Fruit fly (Drosophila melanogaster) ovary, adult (tissue): ENCODE results near the gene CG43373.

Experiments
- CG17801 ChIP-seq: fragments of 200-800 bp; optimal IDR thresholded peaks from 2 replicates; lab custom pipeline; 2019; ENCODE audit warnings: missing biosample characterization, mild to moderate bottlenecking, missing genetic modification characterization, moderate library complexity; ENCODE audit not compliant: partially characterized antibody

Gene CG43373

DNA sequence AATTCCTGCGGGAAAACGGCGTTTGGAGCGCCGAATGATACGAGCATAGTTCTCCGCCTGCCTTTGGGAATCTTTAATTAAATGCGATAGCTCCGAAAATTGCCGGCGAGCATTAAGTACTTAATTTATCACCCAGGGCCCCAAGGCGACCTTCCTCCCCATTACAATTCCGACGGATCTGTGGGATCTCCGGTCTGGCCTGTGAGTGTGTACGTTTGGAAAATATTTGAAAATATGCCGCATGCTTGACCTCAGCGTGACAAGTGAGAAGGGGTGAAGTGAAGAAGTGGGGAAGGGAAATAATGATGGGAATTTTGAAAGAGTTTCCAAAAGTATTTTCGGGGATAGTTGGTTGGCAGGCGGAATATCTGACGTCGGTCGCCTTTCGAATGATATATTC is 26.3 kb upstream of the CG43373 start:
- no peak for TF ChIP-seq CG17801 (GFP tag; lab: Kevin White, UChicago)

DNA sequence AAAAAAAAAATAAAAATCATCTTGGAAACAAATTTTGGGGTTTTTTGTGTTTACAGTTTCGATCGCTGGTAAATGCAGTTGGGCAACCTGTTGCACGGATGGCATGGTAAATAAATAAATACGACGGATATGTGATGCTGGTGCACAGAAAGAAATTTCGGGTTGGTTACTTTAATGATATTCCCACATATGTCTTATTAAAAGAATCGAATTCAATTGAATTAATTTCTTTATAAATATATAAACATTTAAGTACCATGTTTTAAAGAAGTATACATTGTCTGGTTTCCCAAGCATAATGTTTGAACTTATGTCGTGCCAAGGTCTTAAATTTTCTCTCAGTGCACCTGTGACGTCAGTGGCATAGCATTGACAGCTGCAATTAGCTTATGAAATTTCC is 24.3 kb upstream of the CG43373 start:
- TF ChIP-seq CG17801 (GFP tag; lab: Kevin White, UChicago) = no peak

DNA sequence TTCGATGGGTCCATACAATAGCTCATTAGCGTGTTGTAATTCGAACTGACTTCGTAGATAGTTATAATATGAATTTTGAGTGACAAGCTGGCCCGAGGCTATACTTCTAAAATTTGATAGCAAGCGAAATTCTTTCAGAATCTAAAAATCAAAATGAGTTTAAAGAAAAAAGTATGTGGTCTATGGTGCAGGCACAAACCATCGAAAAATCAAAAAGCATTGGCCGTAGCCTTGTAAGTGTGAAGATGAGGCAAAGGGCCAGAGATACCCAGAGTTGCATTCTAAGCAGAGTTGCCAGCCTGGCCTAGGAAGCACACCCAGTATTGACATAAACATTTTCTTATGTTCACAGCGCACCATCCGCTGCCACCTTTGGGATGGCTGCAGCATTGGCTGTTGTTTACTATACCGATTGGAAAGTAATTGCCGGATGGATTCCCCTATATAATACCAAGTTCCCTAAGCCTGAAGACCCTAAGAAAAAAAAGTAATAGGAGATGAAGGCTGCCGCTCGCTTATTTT is 23.6 kb upstream of the CG43373 start, which contains the start of gene UQCR-6.4L:
UQCR-6.4L (plus strand) TSS at position 51 of the 522 bp plus-strand sequence.
- TF ChIP-seq CG17801 (GFP tag; lab: Kevin White, UChicago) = no peak

DNA sequence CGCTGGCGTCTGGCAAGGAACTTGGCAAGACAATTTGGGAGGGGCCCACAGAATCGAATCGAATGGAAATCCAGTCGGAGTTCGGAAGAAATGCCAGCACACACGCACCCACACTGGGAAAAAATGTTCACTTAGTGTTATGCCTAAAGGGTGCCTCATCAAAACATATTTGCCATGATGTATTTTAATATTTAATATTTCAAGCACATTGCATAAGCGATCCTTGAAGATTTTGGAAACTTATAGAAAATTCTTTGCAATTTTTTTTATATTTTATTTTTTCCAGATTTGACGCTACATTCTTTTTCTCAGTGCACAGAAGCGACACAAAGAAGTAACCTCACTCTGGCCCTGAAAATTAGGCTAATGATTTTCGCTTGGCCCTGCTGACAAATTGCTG is 22.9 kb upstream of the CG43373 start:
- TF ChIP-seq CG17801 (GFP tag; lab: Kevin White, UChicago) = no peak

DNA sequence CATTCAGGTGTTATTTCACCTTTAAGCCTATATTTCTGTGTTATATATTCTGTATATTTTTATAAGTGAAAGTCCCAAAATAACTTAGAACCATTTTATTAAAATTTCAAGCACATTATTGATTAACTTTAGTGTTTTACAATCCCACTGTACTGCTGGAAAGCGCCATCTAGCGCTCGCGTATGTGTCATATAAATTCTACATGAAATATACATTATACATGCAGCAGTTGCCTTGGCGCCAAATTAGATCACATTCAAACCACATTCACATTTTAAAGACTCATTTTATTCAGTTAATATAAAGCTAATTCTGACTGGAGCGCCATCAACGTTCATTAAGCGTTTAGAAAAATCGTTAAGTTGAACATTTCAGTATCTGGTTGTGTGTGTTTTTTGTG is 20.2 kb upstream of the CG43373 start:
- no peak for TF ChIP-seq CG17801 (GFP tag; lab: Kevin White, UChicago)

DNA sequence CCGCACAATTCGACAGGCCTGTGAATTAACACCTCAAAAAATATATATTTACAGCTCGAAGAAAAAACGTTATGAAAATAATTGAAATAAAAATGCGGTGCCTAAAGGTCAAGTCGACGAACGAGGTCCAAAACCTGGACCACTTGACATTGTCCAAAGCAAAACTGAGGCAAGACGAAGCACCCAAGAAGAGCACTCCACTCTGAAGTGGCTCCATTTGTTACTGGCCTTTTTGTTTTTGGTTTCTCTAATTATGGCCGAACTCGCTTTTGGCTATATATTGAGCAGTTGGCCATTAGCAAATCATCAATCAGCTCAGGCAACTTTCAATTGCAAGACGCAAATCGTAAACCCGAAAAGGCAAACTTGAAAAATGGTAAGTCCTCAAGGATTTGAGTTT is 13.4 kb upstream of the CG43373 start, which contains the start of gene CG4229:
CG4229 (plus strand) TSS at position 301 of the 400 bp plus-strand sequence.
- no peak for TF ChIP-seq CG17801 (GFP tag; lab: Kevin White, UChicago)

DNA sequence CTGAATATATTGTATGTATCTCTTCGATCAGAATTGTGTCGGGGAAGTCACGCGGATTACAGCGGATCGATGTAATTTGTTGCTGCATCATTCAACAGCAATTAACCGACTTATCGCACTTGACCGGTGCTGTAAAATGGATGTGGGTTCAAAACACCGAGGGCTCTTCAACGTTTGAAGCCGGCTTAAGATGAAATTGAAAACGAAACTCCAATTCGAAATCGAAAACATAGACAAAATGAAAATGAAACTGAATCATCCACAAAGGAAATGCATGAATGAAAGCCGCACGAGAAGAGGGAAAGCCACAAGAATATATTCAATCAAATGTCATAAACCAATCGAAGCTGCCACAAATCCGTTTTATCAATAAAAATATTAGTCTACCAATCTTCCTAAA is 3.0 kb upstream of the CG43373 start:
- no peak for TF ChIP-seq CG17801 (GFP tag; lab: Kevin White, UChicago)

DNA sequence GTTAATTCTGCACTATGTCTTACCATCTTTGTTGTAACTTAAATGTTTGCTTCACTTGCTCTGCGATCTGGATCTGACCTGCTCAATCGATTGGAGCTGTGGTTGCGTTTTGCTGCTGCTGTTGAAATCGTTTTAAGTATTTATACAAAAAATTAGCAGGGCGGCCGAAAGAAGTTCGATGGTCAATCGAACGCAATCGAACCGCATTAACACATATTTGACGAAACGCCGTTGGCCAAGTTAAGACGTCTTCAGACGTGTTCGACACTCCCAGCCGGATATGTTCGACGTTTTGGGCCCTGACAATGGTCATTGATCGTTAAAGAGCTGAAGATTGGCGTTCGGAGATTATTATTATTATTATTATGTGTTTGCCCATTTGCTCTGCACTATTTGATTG is 2.3 kb upstream of the CG43373 start, which contains the start of gene CG13033:
CG13033 (minus strand) TSS at position 118 of the 400 bp plus-strand sequence.
- no peak for TF ChIP-seq CG17801 (GFP tag; lab: Kevin White, UChicago)

DNA sequence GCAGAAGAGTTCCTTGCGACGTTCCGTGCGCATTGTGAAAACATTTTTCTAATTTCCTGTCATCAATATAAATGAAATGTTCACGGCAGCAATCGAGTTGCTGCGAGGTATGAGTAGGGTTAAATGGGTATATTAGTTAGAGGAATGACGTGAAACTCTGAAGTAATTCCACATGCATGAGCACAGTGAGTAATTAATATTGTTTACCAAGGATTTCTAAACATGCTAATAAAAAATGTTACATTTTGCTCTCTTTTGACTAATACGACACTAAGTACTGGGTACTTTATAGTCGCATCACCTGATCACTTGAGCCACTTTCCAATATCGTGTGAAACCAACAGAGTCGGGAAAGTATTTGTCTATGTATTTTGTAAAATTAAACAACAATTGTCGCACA is 1.1 kb upstream of the CG43373 start:
- no peak for TF ChIP-seq CG17801 (GFP tag; lab: Kevin White, UChicago)

DNA sequence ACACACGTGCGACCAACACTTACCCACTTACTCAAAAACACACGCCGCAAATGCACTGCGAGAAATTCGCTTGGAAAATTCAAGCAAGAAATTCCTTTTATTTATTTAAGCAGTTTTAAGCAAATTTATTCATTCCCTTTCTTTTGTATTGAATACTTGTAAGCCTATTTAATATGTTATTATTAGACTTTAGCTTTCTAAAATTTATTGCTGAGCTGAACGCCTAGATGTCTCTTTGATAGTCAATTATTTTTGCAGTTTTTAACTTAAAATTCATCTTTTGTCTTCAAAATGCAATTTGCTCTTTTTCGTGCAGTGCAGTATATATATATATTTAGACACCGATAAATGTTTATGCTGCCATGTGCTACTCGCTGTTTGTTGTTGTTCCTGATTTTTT is 9.2 kb downstream of the CG43373 start:
- peak; percentile 63 for TF ChIP-seq CG17801 (GFP tag; lab: Kevin White, UChicago)

DNA sequence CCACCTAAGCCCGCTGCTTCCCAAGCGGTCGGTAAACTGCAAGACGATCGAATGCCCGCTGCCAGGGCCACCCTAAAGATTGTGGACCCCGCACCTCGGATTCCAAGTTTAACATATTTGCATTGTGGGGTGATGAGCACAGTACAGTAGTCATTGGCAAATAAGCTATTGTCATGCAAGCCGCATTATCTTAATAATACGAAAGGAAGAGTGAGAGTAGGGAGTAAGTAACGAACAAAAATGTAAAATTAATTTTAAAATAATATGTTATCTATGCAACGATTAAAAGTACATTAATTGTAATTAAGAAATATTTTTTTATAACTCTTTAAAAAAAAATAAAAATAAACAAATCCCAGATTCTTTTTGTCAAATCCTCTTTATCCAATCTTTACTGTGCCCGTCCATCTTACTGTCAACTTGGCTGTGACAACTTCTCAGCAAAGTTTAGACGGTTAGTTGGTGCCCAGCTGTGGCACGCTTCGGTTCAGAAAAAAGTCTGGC is 45.9 kb downstream of the CG43373 start, which contains the start of gene st:
st (plus strand) TSS at position 454 of the 504 bp plus-strand sequence.
- peak; percentile 26 for TF ChIP-seq CG17801 (GFP tag; lab: Kevin White, UChicago)

DNA sequence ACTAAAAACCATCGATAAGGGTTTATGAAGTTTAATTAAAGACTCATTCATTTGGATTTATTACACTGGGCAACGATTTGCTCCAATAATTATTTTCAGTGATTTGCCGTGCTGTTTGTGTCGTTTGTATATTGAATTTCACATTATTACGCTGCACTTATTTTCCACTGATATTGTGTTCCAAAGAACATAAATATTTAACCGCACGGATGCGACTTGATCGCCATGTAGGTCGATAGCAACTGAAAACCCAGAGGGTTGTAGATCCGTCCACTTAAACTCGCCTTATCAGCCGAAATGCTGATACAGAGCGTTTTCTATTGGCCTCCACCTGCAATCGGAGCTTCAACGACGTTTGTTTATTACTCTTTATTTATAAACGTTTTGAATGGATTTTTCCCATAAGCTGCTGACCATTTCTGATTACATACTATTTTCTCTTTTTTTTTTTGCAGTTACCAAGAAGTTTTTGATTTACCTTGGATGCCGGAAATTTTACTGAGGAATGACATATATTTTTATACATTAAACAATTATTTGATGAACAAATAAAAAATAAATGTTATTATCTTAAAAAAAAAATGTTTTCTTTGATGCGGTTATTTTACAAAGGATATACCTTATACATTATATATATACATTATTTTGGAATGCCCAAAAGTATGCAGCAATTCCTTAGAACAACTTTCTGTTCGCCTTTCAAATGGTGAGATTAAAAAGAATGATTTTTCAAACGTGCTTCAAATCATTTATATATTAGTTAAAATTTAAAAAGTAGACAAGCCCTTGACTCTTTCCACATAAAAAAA is 47.0 kb downstream of the CG43373 start, which contains the start of gene CG42514:
CG42514 (minus strand) TSS at position 248 of the 809 bp plus-strand sequence.
- no peak for TF ChIP-seq CG17801 (GFP tag; lab: Kevin White, UChicago)

DNA sequence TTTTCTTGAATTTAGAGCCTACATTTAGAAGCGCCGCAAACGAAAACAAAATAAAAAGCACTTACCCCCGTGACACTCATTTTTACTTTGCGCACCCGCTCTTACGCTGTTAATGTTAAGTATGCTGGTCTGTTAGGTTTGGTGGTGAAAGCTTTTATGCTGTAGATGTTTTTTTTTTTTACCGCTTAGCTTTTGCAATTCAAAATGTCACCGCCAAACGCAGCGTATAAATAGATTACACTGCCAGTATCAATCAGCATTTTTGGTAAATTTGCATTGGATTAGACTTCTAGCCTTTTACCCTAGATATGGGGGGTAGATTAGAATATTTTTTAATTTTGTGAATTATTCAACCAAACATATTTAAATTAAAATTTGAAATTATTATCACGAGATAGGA is 47.9 kb downstream of the CG43373 start:
- TF ChIP-seq CG17801 (GFP tag; lab: Kevin White, UChicago) = no peak

DNA sequence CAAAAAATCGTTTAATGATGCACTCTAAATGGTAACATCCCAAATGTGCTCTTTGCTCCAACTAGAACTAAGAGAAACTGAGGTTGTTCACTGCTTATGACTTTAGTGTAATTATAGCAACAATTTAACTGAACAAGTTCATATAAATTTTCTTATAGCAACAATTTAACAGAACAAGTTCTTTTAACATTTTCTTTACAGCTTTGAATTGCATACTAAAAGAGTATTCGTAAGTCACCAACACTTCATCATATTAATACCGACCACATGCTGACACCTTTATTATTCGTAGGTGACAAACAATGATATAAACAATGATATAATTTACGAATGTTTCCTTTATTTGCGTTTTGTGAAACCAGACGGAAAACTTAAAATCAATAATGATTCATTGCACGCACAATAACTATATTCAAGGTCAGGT is 48.5 kb downstream of the CG43373 start:
- TF ChIP-seq CG17801 (GFP tag; lab: Kevin White, UChicago) = no peak

DNA sequence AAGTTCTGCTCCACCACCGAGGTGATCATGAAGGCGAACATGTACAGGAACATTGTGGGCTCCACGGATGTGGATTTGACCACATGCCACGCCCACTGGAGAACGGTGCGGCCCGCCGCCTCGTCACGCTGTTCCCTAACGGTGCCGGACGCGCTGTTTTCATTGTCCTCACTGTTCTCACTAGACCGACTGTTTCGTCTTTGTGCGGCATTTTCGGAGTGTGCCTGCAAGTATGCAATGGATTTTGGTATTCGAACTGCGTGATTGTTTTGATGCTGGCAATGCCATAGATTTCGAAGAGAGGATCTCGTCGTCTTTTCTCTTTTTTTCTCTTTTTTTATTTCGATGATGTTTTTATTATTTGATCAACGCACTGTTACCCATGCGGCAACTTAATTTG is 49.5 kb downstream of the CG43373 start:
- no peak for TF ChIP-seq CG17801 (GFP tag; lab: Kevin White, UChicago)
